Worm (Caenorhabditis elegans) whole organism, L4 larva: ENCODE data around the gene srh-19.

ENCODE experiments used
- F10B5.3 ChIP-seq: sonication (generic microtip); optimal IDR thresholded peaks from 2 replicates; lab custom pipeline; 2016; ENCODE audit warnings: mild to moderate bottlenecking, missing genetic modification characterization, missing compliant biosample characterization
- F37D6.2 ChIP-seq: sonication (generic microtip); optimal IDR thresholded peaks from 2 replicates; lab custom pipeline; 2016; ENCODE audit warnings: mild to moderate bottlenecking, missing genetic modification characterization, missing compliant biosample characterization
- F49E8.2 ChIP-seq: sonication (generic microtip); optimal IDR thresholded peaks from 2 replicates; lab custom pipeline; 2016; ENCODE audit warnings: missing compliant biosample characterization, mild to moderate bottlenecking, missing genetic modification characterization, borderline replicate concordance
- ZK337.2 ChIP-seq: fragments of 200-800 bp; sonication (Bioruptor generic); IDR thresholded peaks from 2 replicates; pipeline ENCODE4 v1.3.6; 2022; ENCODE audit warnings: missing genetic modification reagents, missing genetic modification characterization, missing compliant biosample characterization
- ZK546.5 ChIP-seq, 2 experiments: sonication (generic microtip); optimal IDR thresholded peaks; 2 replicates each; lab custom pipeline; 2017; ENCODE audit warnings: missing biosample characterization in 2 of 2, missing genetic modification characterization in 2 of 2
- arid-1 ChIP-seq: fragments of 200-800 bp; sonication (Bioruptor generic); conservative IDR thresholded peaks from 2 replicates; pipeline ENCODE4 v1.3.6; 2022; ENCODE audit warnings: missing genetic modification reagents, missing genetic modification characterization, missing compliant biosample characterization
- attf-4 ChIP-seq: sonication (generic microtip); optimal IDR thresholded peaks from 3 replicates; lab custom pipeline; 2017; ENCODE audit warnings: missing biosample characterization, missing genetic modification characterization
- ceh-20 ChIP-seq: fragments of 200-800 bp; sonication (Bioruptor generic); IDR thresholded peaks from 2 replicates; pipeline ENCODE4 v1.3.6; 2022; ENCODE audit warnings: missing genetic modification reagents, missing genetic modification characterization, missing compliant biosample characterization
- ceh-32 ChIP-seq: sonication (generic microtip); optimal IDR thresholded peaks from 2 replicates; lab custom pipeline; 2016; ENCODE audit warnings: mild to moderate bottlenecking, missing genetic modification characterization, missing compliant biosample characterization; ENCODE audit not compliant: poor library complexity
- cey-2 ChIP-seq: sonication (generic microtip); optimal IDR thresholded peaks from 3 replicates; lab custom pipeline; 2017; ENCODE audit warnings: missing genetic modification characterization, mild to moderate bottlenecking, missing compliant biosample characterization, antibody characterized with exemption, borderline replicate concordance; ENCODE audit not compliant: insufficient read depth
- ctbp-1 ChIP-seq: fragments of 200-800 bp; sonication (Bioruptor generic); IDR thresholded peaks from 2 replicates; pipeline ENCODE4 v1.3.6; 2022; ENCODE audit warnings: missing genetic modification reagents, missing genetic modification characterization, missing compliant biosample characterization
- daf-16 ChIP-seq, 3 experiments: sonication (generic microtip); optimal IDR thresholded peaks; 2 replicates each; lab custom pipeline; 2016 to 2017; ENCODE audit warnings: missing genetic modification characterization in 3 of 3, missing genetic modification reagents in 3 of 3, mild to moderate bottlenecking in 2 of 3, missing compliant biosample characterization in 2 of 3, missing biosample characterization in 1 of 3, moderate library complexity in 1 of 3
- daf-8 ChIP-seq: fragments of 200-800 bp; sonication (Bioruptor generic); IDR thresholded peaks from 2 replicates; pipeline ENCODE4 v1.3.6; 2022; ENCODE audit warnings: missing genetic modification characterization, missing compliant biosample characterization
- dmd-8 ChIP-seq: fragments of 200-800 bp; sonication (Bioruptor generic); IDR thresholded peaks from 2 replicates; pipeline ENCODE4 v1.3.6; 2022; ENCODE audit warnings: missing genetic modification characterization, missing compliant biosample characterization
- dpl-1 ChIP-seq: fragments of 150-350 bp; optimal IDR thresholded peaks from 2 replicates; lab custom pipeline; 2014; ENCODE audit warnings: missing biosample characterization, missing genetic modification reagents, missing genetic modification characterization
- duxl-1 ChIP-seq: sonication (generic microtip); optimal IDR thresholded peaks from 2 replicates; lab custom pipeline; 2016; ENCODE audit warnings: mild to moderate bottlenecking, missing genetic modification characterization, moderate library complexity, missing compliant biosample characterization; ENCODE audit not compliant: poor library complexity
- dve-1 ChIP-seq: sonication (generic microtip); optimal IDR thresholded peaks from 2 replicates; lab custom pipeline; 2017; ENCODE audit warnings: antibody characterized with exemption, mild to moderate bottlenecking, missing genetic modification characterization, missing compliant biosample characterization; ENCODE audit not compliant: insufficient read depth
- egl-27 ChIP-seq: sonication (generic microtip); optimal IDR thresholded peaks from 3 replicates; lab custom pipeline; 2017; ENCODE audit warnings: missing biosample characterization, missing genetic modification reagents, missing genetic modification characterization
- egl-43 ChIP-seq: fragments of 200-800 bp; sonication (Bioruptor generic); IDR thresholded peaks from 2 replicates; pipeline ENCODE4 v1.3.6; 2022; ENCODE audit warnings: missing genetic modification reagents, missing genetic modification characterization, missing compliant biosample characterization
- fkh-10 ChIP-seq: fragments of 150-350 bp; optimal IDR thresholded peaks from 2 replicates; lab custom pipeline; 2014; ENCODE audit warnings: missing biosample characterization, missing genetic modification reagents, missing genetic modification characterization
- hif-1 ChIP-seq, 2 experiments: sonication (generic microtip); optimal IDR thresholded peaks; 2 replicates each; lab custom pipeline; 2016 to 2017; ENCODE audit warnings: missing compliant biosample characterization in 2 of 2, missing genetic modification characterization in 2 of 2, missing genetic modification reagents in 2 of 2, missing genotype in 2 of 2, mild to moderate bottlenecking in 1 of 2
- hlh-30 ChIP-seq: sonication (generic microtip); optimal IDR thresholded peaks from 2 replicates; lab custom pipeline; 2017; ENCODE audit warnings: antibody characterized with exemption, mild to moderate bottlenecking, missing genetic modification characterization, missing compliant biosample characterization; ENCODE audit not compliant: insufficient read depth
- jun-1 ChIP-seq: fragments of 150-350 bp; optimal IDR thresholded peaks from 2 replicates; lab custom pipeline; 2014; ENCODE audit warnings: missing biosample characterization, missing genetic modification reagents, missing genetic modification characterization
- lin-1 ChIP-seq: fragments of 200-800 bp; sonication (Bioruptor generic); IDR thresholded peaks from 2 replicates; pipeline ENCODE4 v1.3.6; 2022; ENCODE audit warnings: missing genetic modification reagents, missing genetic modification characterization, missing compliant biosample characterization
- lin-15B ChIP-seq: fragments of 150-350 bp; sonication (generic microtip); optimal IDR thresholded peaks from 3 replicates; lab custom pipeline; 2014; ENCODE audit warnings: missing biosample characterization, missing genetic modification characterization
- lin-38 ChIP-seq: fragments of 200-800 bp; sonication (Bioruptor generic); IDR thresholded peaks from 2 replicates; pipeline ENCODE4 v1.3.6; 2022; ENCODE audit warnings: missing genetic modification reagents, missing genetic modification characterization, missing compliant biosample characterization
- lsy-2 ChIP-seq, 2 experiments: fragments of 150-350 bp in 1 of 2; sonication (generic microtip) in 1 of 2; optimal IDR thresholded peaks; 2 replicates each; lab custom pipeline; 2014 to 2017; ENCODE audit warnings: missing biosample characterization in 2 of 2, missing genetic modification characterization in 2 of 2
- madf-5 ChIP-seq, 2 experiments: fragments of 200-800 bp; sonication (Bioruptor generic); IDR thresholded peaks; 2 replicates each; pipeline ENCODE4 v1.3.6; 2022; ENCODE audit warnings: missing compliant biosample characterization in 2 of 2, missing genetic modification characterization in 2 of 2
- mdl-1 ChIP-seq, 2 experiments: fragments of 150-350 bp in 1 of 2; sonication (generic microtip) in 1 of 2; optimal IDR thresholded peaks; 2 replicates each; lab custom pipeline; 2014 to 2017; ENCODE audit warnings: missing biosample characterization in 2 of 2, missing genetic modification characterization in 2 of 2
- mep-1 ChIP-seq: fragments of 150-350 bp; sonication (generic microtip); optimal IDR thresholded peaks from 3 replicates; lab custom pipeline; 2014; ENCODE audit warnings: missing biosample characterization, missing genetic modification characterization
- mes-2 ChIP-seq: sonication (generic microtip); optimal IDR thresholded peaks from 2 replicates; lab custom pipeline; 2016; ENCODE audit warnings: missing genotype, mild to moderate bottlenecking, missing genetic modification characterization, missing compliant biosample characterization; ENCODE audit not compliant: poor library complexity, severe bottlenecking
- mxl-3 ChIP-seq: fragments of 200-800 bp; sonication (Bioruptor generic); optimal IDR thresholded peaks from 2 replicates; lab custom pipeline; 2018; ENCODE audit warnings: mild to moderate bottlenecking, missing genetic modification characterization, missing compliant biosample characterization
- nhr-11 ChIP-seq: fragments of 150-350 bp; optimal IDR thresholded peaks from 2 replicates; lab custom pipeline; 2014; ENCODE audit warnings: missing biosample characterization, missing genetic modification characterization
- nhr-28 ChIP-seq: fragments of 150-350 bp; optimal IDR thresholded peaks from 2 replicates; lab custom pipeline; 2014; ENCODE audit warnings: missing biosample characterization, missing genetic modification characterization
- nhr-6 ChIP-seq: fragments of 150-350 bp; optimal IDR thresholded peaks from 2 replicates; lab custom pipeline; 2014; ENCODE audit warnings: missing biosample characterization, missing genetic modification characterization
- nhr-77 ChIP-seq: fragments of 150-350 bp; optimal IDR thresholded peaks from 2 replicates; lab custom pipeline; 2014; ENCODE audit warnings: missing biosample characterization, missing genetic modification characterization
- php-3 ChIP-seq: fragments of 200-800 bp; sonication (Bioruptor generic); IDR thresholded peaks from 2 replicates; pipeline ENCODE4 v1.3.6; 2022; ENCODE audit warnings: missing genetic modification reagents, missing genetic modification characterization, missing compliant biosample characterization
- sdz-12 ChIP-seq: fragments of 200-800 bp; sonication (Bioruptor generic); optimal IDR thresholded peaks from 2 replicates; lab custom pipeline; 2018; ENCODE audit warnings: mild to moderate bottlenecking, missing genetic modification characterization, missing compliant biosample characterization
- set-16 ChIP-seq: fragments of 200-800 bp; sonication (Bioruptor generic); IDR thresholded peaks from 2 replicates; pipeline ENCODE4 v1.3.6; 2022; ENCODE audit warnings: missing genetic modification reagents, missing genetic modification characterization, missing compliant biosample characterization
- snpc-4 ChIP-seq: fragments of 150-350 bp; optimal IDR thresholded peaks from 2 replicates; lab custom pipeline; 2014; ENCODE audit warnings: missing biosample characterization, missing genetic modification characterization
- tag-97 ChIP-seq: fragments of 200-800 bp; sonication (Bioruptor generic); IDR thresholded peaks from 2 replicates; pipeline ENCODE4 v1.3.6; 2022; ENCODE audit warnings: missing genetic modification characterization, missing compliant biosample characterization
- unc-62 ChIP-seq, 3 experiments: fragments of 150-350 bp in 1 of 3; sonication (generic microtip); optimal IDR thresholded peaks in 2 of 3; peaks in 1 of 3; 1 replicate in 1 of 3; 2 replicates in 2 of 3; lab custom pipeline; 2014 to 2017; ENCODE audit warnings: missing biosample characterization in 3 of 3, missing genetic modification characterization in 3 of 3, missing genetic modification reagents in 3 of 3, missing genotype in 1 of 3
- zip-11 ChIP-seq: fragments of 200-800 bp; sonication (Bioruptor generic); IDR thresholded peaks from 2 replicates; pipeline ENCODE4 v1.3.6; 2022; ENCODE audit warnings: missing genetic modification characterization, missing compliant biosample characterization
- zip-2 ChIP-seq: fragments of 150-350 bp; optimal IDR thresholded peaks from 2 replicates; lab custom pipeline; 2014; ENCODE audit warnings: missing biosample characterization, missing genetic modification characterization
- ztf-11 ChIP-seq: fragments of 150-350 bp; optimal IDR thresholded peaks from 2 replicates; lab custom pipeline; 2014; ENCODE audit warnings: missing biosample characterization, missing genetic modification characterization

The srh-19 gene

DNA sequence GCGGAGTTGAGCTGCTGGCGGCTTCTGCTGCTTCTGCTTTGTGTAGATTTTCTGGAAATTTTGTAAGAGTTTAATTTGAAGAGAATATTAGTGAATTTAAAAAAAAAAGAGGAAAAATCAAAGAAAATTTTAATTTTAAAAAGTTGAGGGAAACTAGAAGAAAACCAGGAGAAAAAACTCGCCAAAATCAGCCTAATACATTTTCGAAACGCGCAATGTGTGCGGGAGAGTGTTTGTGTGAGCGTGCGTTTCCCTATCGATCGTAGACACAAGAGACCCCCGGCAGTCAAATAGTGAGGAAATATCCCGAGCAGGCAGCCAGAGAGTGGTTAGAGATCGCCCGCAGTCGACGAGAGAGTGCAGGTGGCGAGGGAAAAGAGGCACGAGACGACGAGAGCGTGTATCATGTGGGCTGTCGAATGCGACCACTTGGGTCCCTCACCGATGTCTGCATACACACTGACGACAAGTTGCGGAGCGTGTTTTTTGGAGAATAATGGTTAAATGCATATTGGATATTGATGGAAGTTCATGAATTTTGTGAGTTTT, 33.7 kb downstream of the srh-19 start, which contains the start of gene zfp-3 (continued):
- TF ChIP-seq F37D6.2 (tag; lab: Kevin White, UChicago) (peak; percentile 85), dpl-1 (GFP tag; lab: Kevin White, UChicago) (peak; percentile 72), daf-8 (GFP tag; lab: Robert Waterston, UW) (no peak), mdl-1 (tag; optimal IDR thresholded peaks at IDR 0.05; lab: Kevin White, UChicago) (peak; percentile 95 to 97), unc-62 (GFP tag; optimal IDR thresholded peaks at IDR 0.05 in 1 of 2; lab: Kevin White, UChicago) (peak in 1 of 2 experiments; percentile 99), unc-62 (tag; optimal IDR thresholded peaks at IDR 0.05; lab: Kevin White, UChicago) (no peak), F10B5.3 (tag; lab: Kevin White, UChicago) (peak; percentile 71), dmd-8 (GFP tag; lab: Robert Waterston, UW) (0 out of 2 replicates have a peak, but pooled peaks have one; percentile 17), cey-2 (tag; lab: Kevin White, UChicago) (no peak), mes-2 (tag; lab: Kevin White, UChicago) (peak; percentile 86), ZK546.5 (tag; optimal IDR thresholded peaks at IDR 0.05; lab: Kevin White, UChicago) (peak in 1 of 2 experiments; percentile 59), php-3 (GFP tag; lab: Robert Waterston, UW) (0 out of 2 replicates have a peak, but pooled peaks have one; percentile 44), lin-15B (tag; lab: Kevin White, UChicago) (no peak), ctbp-1 (peak; percentile 95), tag-97 (no peak), F49E8.2 (tag; lab: Kevin White, UChicago) (no peak), ZK337.2 (GFP tag; lab: Robert Waterston, UW) (0 out of 2 replicates have a peak, but pooled peaks have one; percentile 47), set-16 (GFP tag; lab: Robert Waterston, UW) (peak; percentile 91), nhr-77 (tag; lab: Kevin White, UChicago) (peak; percentile 88), madf-5 (GFP tag; IDR thresholded peaks at IDR 0.05; lab: Robert Waterston, UW) (no peak), nhr-6 (tag; lab: Kevin White, UChicago) (peak; percentile 92), ceh-32 (tag; lab: Kevin White, UChicago) (peak; percentile 49), hif-1 (tag; optimal IDR thresholded peaks at IDR 0.05; lab: Kevin White, UChicago) (peak; percentile 52 to 95), lin-1 (GFP tag; lab: Robert Waterston, UW) (peak; percentile 81), zip-11 (no peak), zip-2 (tag; lab: Kevin White, UChicago) (no peak), ztf-11 (tag; lab: Kevin White, UChicago) (no peak), sdz-12 (no peak), mep-1 (tag; lab: Kevin White, UChicago) (peak; percentile 97), arid-1 (GFP tag; lab: Robert Waterston, UW) (peak; percentile 89), egl-43 (GFP tag; lab: Robert Waterston, UW) (peak; percentile 81), mxl-3 (peak; percentile 90), daf-16 (GFP tag; optimal IDR thresholded peaks at IDR 0.05; lab: Kevin White, UChicago) (peak; percentile 62 to 79), daf-16 (tag; optimal IDR thresholded peaks at IDR 0.05; lab: Kevin White, UChicago) (peak; percentile 88)

DNA sequence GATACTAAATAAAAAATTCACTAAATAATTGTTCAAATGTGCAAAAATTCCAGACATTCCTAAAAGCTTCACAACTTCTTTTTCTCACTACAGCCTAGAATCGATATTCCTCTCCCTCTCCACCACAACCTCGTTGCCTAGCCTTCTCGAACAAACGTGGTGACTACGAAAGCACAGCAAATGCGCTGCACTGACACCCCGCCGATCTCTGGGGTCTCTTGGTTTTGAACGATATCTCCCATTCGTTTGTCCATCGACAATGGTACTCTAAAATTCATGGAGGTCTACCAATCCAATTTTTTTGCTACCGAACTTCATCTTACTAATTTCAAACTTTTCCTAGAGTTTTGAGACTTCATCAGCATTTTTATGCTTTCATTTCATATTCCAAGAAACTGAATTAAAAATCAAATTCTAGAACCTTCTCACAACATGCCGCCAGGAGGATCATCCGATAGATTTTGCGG, 37.4 kb downstream of the srh-19 start, which contains the start of gene W05H7.1:
TSS of gene W05H7.1 (plus strand) at position 417 of the 467 bp plus-strand sequence.
- TF ChIP-seq egl-27 (tag; lab: Kevin White, UChicago), result no peak
- peak in 1 of 2 experiments; percentile 56 for TF ChIP-seq lsy-2 (tag; optimal IDR thresholded peaks at IDR 0.05; lab: Kevin White, UChicago)
- TF ChIP-seq unc-62 (GFP tag; optimal IDR thresholded peaks at IDR 0.05 in 1 of 2; lab: Kevin White, UChicago), result peak in 1 of 2 experiments; percentile 98
- TF ChIP-seq unc-62 (tag; optimal IDR thresholded peaks at IDR 0.05; lab: Kevin White, UChicago), result no peak
- TF ChIP-seq ztf-11 (tag; lab: Kevin White, UChicago), result no peak
- TF ChIP-seq ceh-20, result no peak
- TF ChIP-seq duxl-1 (tag; lab: Kevin White, UChicago), result no peak
- TF ChIP-seq dve-1 (tag; lab: Kevin White, UChicago), result peak; percentile 59
- peak; percentile 4 for TF ChIP-seq fkh-10
- peak; percentile 22 for TF ChIP-seq nhr-11 (tag; lab: Kevin White, UChicago)
- TF ChIP-seq daf-16 (GFP tag; optimal IDR thresholded peaks at IDR 0.05; lab: Kevin White, UChicago), result no peak
- TF ChIP-seq daf-16 (tag; optimal IDR thresholded peaks at IDR 0.05; lab: Kevin White, UChicago), result peak; percentile 14
- TF ChIP-seq nhr-6 (tag; lab: Kevin White, UChicago), result peak; percentile 54
- peak; percentile 56 for TF ChIP-seq mxl-3
- no peak for TF ChIP-seq attf-4 (tag; lab: Kevin White, UChicago)
- peak; percentile 55 for TF ChIP-seq mes-2 (tag; lab: Kevin White, UChicago)
- peak; percentile 38 for TF ChIP-seq lin-38 (GFP tag; lab: Robert Waterston, UW)
- TF ChIP-seq hlh-30, result peak; percentile 57
- peak; percentile 62 for TF ChIP-seq mep-1 (tag; lab: Kevin White, UChicago)
- peak in 1 of 2 experiments; percentile 18 for TF ChIP-seq mdl-1 (tag; optimal IDR thresholded peaks at IDR 0.05; lab: Kevin White, UChicago)
- TF ChIP-seq jun-1 (tag; lab: Kevin White, UChicago), result no peak
- TF ChIP-seq nhr-28, result peak; percentile 41
- TF ChIP-seq snpc-4 (tag; lab: Kevin White, UChicago), result no peak
